Worm (Caenorhabditis elegans): ENCODE measurements around the gene F11E6.6.

Gene F11E6.6

DNA sequence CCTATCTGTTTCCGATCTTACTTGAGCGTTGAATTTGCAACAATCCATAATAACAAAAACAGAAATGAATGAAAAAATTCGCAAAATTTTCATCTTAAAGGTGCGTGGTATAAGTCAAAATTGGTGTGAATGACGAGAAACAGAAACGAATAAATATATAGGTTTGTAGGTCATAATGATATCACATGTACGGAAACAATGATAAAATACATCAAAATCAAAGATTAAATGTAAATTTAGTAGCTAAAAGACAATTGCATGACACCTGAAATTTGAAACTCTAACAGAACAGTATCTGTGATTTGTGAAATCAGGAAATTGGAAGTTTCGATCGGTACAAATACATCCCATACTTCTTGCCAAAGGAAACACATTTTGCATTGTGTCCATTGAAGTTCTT is 9.5 kb upstream of the F11E6.6 start, which contains the start of gene F11E6.9:
Gene F11E6.9, minus strand, starts transcription at position 101 of the 400 bp plus-strand sequence.
- peak; percentile 9 for TF ChIP-seq nhr-23 (tag; optimal IDR thresholded peaks at IDR 0.05)
- TF ChIP-seq nhr-12 (tag; optimal IDR thresholded peaks at IDR 0.05), result no peak

DNA sequence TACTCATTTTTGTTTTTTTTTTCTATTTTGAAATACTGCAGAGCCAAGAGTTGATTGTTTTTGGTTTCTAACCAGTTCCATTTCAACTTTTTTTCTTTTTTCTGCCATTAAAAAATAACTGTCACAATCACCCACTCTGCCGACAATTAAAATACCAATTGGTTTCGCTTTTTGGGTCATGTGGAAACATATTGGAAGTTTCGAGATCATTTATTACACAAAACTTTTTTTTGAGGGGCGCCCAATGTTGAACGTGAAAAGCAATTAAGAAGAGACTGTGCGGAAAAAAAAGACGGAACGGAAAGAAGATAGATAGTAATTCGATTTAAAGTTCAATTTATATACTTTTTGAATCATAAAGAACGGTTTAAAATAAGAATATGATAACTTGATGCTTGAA is 8.3 kb upstream of the F11E6.6 start:
- TF ChIP-seq egl-5 (tag; optimal IDR thresholded peaks at IDR 0.05) (no peak), mdl-1 (tag; optimal IDR thresholded peaks at IDR 0.05) (no peak), nfya-1 (tag; optimal IDR thresholded peaks at IDR 0.05; ENCODE audit: insufficient read depth) (no peak), fkh-2 (tag; optimal IDR thresholded peaks at IDR 0.05) (no peak), nhr-12 (tag; optimal IDR thresholded peaks at IDR 0.05) (no peak), nhr-23 (tag; optimal IDR thresholded peaks at IDR 0.05) (peak; percentile 22)

ce11 chrIV:17473034-17473433 is 7.2 kb upstream of the F11E6.6 start, which contains the start of gene gba-3:
gba-3 (plus strand) TSS chrIV:17473334.
- TF ChIP-seq eor-1 (tag; optimal IDR thresholded peaks at IDR 0.05), result no peak
- peak; percentile 49 for TF ChIP-seq nhr-25 (tag; optimal IDR thresholded peaks at IDR 0.05)
- no peak for TF ChIP-seq jun-1 (tag; optimal IDR thresholded peaks at IDR 0.05)
- TF ChIP-seq nhr-23 (tag; optimal IDR thresholded peaks at IDR 0.05), result peak; percentile 3
- TF ChIP-seq elt-3 (tag; optimal IDR thresholded peaks at IDR 0.05), result no peak
- no peak for TF ChIP-seq nhr-237 (tag; optimal IDR thresholded peaks at IDR 0.05)

- TF ChIP-seq fkh-10 (GFP tag; optimal IDR thresholded peaks at IDR 0.05) (no peak), nhr-67 (tag; optimal IDR thresholded peaks at IDR 0.05) (no peak), nhr-11 (tag; optimal IDR thresholded peaks at IDR 0.05) (no peak), daf-12 (tag; optimal IDR thresholded peaks at IDR 0.05) (no peak), egl-27 (tag; optimal IDR thresholded peaks at IDR 0.05) (peak; percentile 4), nhr-25 (tag; optimal IDR thresholded peaks at IDR 0.05) (peak; percentile 81), nhr-23 (tag; optimal IDR thresholded peaks at IDR 0.05) (peak; percentile 87)
These were observed 6.2 kb upstream of the F11E6.6 start, which contains the start of gene epic-1 for ce11 chrIV:17471870-17472459. epic-1 (minus strand) TSS chrIV:17471920.

DNA sequence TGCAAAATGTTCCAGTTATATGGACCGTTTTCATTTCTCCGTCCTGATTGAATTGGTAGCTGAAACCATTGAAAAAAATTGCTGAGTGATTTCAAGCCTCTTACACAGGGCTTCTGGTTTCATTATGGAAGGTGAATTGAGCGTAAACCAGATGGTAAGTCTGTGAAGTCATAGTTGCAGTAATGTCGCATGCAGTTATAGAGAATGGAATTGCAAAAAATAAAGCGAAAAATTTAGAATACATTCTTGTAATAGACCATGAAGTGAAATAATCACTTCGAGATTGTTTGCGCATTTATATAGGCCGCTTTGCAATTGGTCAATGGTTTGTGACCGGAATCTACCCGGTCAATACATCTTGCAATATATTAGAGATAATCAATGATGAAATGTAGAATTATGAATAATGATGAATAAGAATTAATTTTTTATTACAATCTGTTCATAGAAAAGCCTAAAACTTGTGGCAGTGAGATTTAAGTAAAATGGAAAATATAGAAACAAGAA is 4.4 kb upstream of the F11E6.6 start, which contains the start of gene F11E6.4:
Gene F11E6.4, minus strand, starts transcription at position 259 of the 507 bp plus-strand sequence.
- TF ChIP-seq mdl-1 (tag; optimal IDR thresholded peaks at IDR 0.05), result no peak
- TF ChIP-seq hmg-11 (tag; optimal IDR thresholded peaks at IDR 0.05), result no peak
- no peak for TF ChIP-seq snpc-4 (tag; optimal IDR thresholded peaks at IDR 0.05)
- no peak for TF ChIP-seq fkh-2 (tag; optimal IDR thresholded peaks at IDR 0.05)
- no peak for TF ChIP-seq ztf-4 (tag; optimal IDR thresholded peaks at IDR 0.05)
- no peak for TF ChIP-seq tbx-2 (tag; optimal IDR thresholded peaks at IDR 0.05)
- no peak for TF ChIP-seq aly-2 (tag; optimal IDR thresholded peaks at IDR 0.05)
- no peak for TF ChIP-seq nhr-11 (tag; optimal IDR thresholded peaks at IDR 0.05)
- no peak for TF ChIP-seq lin-39 (tag; optimal IDR thresholded peaks at IDR 0.05)
- no peak for TF ChIP-seq skn-1 (tag; optimal IDR thresholded peaks at IDR 0.05)
- TF ChIP-seq R02D3.7 (tag; optimal IDR thresholded peaks at IDR 0.05), result no peak
- no peak for TF ChIP-seq nhr-28 (tag; optimal IDR thresholded peaks at IDR 0.05)
- peak; percentile 62 for TF ChIP-seq ama-1 (optimal IDR thresholded peaks at IDR 0.05)
- TF ChIP-seq ceh-28 (tag; optimal IDR thresholded peaks at IDR 0.05), result peak; percentile 36
- no peak for TF ChIP-seq zag-1 (tag; optimal IDR thresholded peaks at IDR 0.05)
- TF ChIP-seq nhr-43 (tag; optimal IDR thresholded peaks at IDR 0.05; ENCODE audit: poor library complexity, severe bottlenecking), result no peak
- TF ChIP-seq nfya-1 (tag; optimal IDR thresholded peaks at IDR 0.05; ENCODE audit: insufficient read depth), result no peak
- TF ChIP-seq jun-1 (tag; optimal IDR thresholded peaks at IDR 0.05), result no peak
- TF ChIP-seq elt-2 (tag; optimal IDR thresholded peaks at IDR 0.05), result no peak
- no peak for TF ChIP-seq nhr-12 (tag; optimal IDR thresholded peaks at IDR 0.05)
- TF ChIP-seq nhr-77 (tag; optimal IDR thresholded peaks at IDR 0.05), result no peak
- TF ChIP-seq pqm-1 (tag; optimal IDR thresholded peaks at IDR 0.05), result no peak
- TF ChIP-seq nhr-76 (tag; optimal IDR thresholded peaks at IDR 0.05), result peak; percentile 2
- TF ChIP-seq eor-1 (tag; optimal IDR thresholded peaks at IDR 0.05), result no peak
- no peak for TF ChIP-seq elt-1 (tag; optimal IDR thresholded peaks at IDR 0.05)
- no peak for TF ChIP-seq ceh-9 (tag; optimal IDR thresholded peaks at IDR 0.05)
- peak; percentile 63 for TF ChIP-seq nhr-25 (tag; optimal IDR thresholded peaks at IDR 0.05)
- TF ChIP-seq daf-12 (tag; optimal IDR thresholded peaks at IDR 0.05), result no peak
- TF ChIP-seq nhr-23 (tag; optimal IDR thresholded peaks at IDR 0.05), result no peak
